ENCODE assay signal across 1 worm cellular context in the genomic region with DNA sequence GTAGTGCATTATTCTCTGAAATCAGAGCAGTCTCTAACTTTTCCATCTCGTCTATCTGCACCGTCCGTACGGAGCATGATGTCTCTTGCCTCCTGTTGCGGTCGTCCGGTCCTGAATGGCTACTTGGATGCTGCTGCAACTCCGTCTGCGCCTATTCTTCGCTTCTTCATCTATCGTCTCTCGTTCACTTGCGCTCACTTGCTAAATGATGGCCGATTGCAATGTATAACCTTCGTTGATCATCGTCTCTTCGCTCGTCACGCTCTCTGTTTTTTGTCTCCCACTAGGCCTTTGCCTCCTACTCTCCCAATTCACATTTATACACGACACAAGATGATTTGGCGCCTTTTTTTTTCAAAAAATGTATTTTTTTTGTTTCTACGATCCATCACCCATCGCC.
A peak's percentile ranks its signal among the peaks of the same experiment; 100 is the strongest.
TF ChIP-seq lines count a peak whose summit lies in the region.

No protein-coding gene starts in this region.

TF ChIP-seq in whole organism, L4 larva, 104 proteins besides CTCF, POLR2A, EP300 and RAD21 (continued from another document):
- TF ChIP-seq nhr-48 (tag; optimal IDR thresholded peaks at IDR 0.05; lab: Kevin White, UChicago) (no peak), dmd-6 (GFP tag; IDR thresholded peaks at IDR 0.05; lab: Robert Waterston, UW) (peak; percentile 57; the same call in 1 of the 2 replicates), mdl-1 (tag; optimal IDR thresholded peaks at IDR 0.05; lab: Kevin White, UChicago) (peak in 1 of 2 experiments; percentile 46), nhr-237 (tag; optimal IDR thresholded peaks at IDR 0.05; lab: Kevin White, UChicago) (no peak), arid-1 (GFP tag; conservative IDR thresholded peaks at IDR 0.05; lab: Robert Waterston, UW) (no peak), hmg-1.1 (GFP tag; IDR thresholded peaks at IDR 0.05; lab: Robert Waterston, UW) (peak; percentile 63), ceh-82 (tag; optimal IDR thresholded peaks at IDR 0.05; lab: Kevin White, UChicago) (no peak), rbr-2 (tag; optimal IDR thresholded peaks at IDR 0.05; lab: Kevin White, UChicago) (peak; percentile 66), dve-1 (tag; optimal IDR thresholded peaks at IDR 0.05; lab: Kevin White, UChicago; ENCODE audit: insufficient read depth) (peak; percentile 49), R02D3.7 (tag; optimal IDR thresholded peaks at IDR 0.05; lab: Kevin White, UChicago) (no peak), ama-1 (optimal IDR thresholded peaks at IDR 0.05; lab: Kevin White, UChicago) (no peak), ceh-28 (tag; optimal IDR thresholded peaks at IDR 0.05; lab: Kevin White, UChicago) (no peak), unc-39 (tag; optimal IDR thresholded peaks at IDR 0.05; lab: Kevin White, UChicago) (no peak), nhr-11 (tag; optimal IDR thresholded peaks at IDR 0.05; lab: Kevin White, UChicago) (peak; percentile 78), fos-1 (tag; optimal IDR thresholded peaks at IDR 0.05; lab: Kevin White, UChicago) (no peak)
